Fruit fly (Drosophila melanogaster) whole organism, prepupa: Measurements from ENCODE around the gene RapGAP1.

Experiments used
- Blimp-1 ChIP-seq: fragments of 200-800 bp; sonication (Bioruptor generic); optimal IDR thresholded peaks from 3 replicates; lab custom pipeline; 2017; ENCODE audit warnings: missing biosample characterization, missing genetic modification characterization, mild to moderate bottlenecking, moderate library complexity, missing genetic modification reagents
- CG1621 ChIP-seq: fragments of 200-800 bp; sonication (Bioruptor generic); optimal IDR thresholded peaks from 3 replicates; lab custom pipeline; 2018; ENCODE audit warnings: missing biosample characterization, mild to moderate bottlenecking, missing genetic modification characterization
- CG6163 ChIP-seq: fragments of 200-800 bp; sonication (Bioruptor generic); IDR thresholded peaks from 3 replicates; pipeline ENCODE4 v1.3.6; 2022; ENCODE audit warnings: missing biosample characterization, missing genetic modification characterization
- CG8119 ChIP-seq: fragments of 200-800 bp; sonication (Bioruptor generic); IDR thresholded peaks from 3 replicates; pipeline ENCODE4 v1.3.6; 2022; ENCODE audit warnings: missing biosample characterization, missing genetic modification characterization
- CG9139 ChIP-seq: fragments of 200-800 bp; sonication (Bioruptor generic); optimal IDR thresholded peaks from 3 replicates; lab custom pipeline; 2017; ENCODE audit warnings: missing biosample characterization, mild to moderate bottlenecking, missing genetic modification characterization
- Eip78C ChIP-seq: fragments of 200-800 bp; sonication (Bioruptor generic); peaks from one replicate; lab custom pipeline; 2016; ENCODE audit warnings: missing biosample characterization, missing genetic modification characterization
- Gug ChIP-seq: fragments of 200-800 bp; sonication (Bioruptor generic); IDR thresholded peaks from 2 replicates; pipeline ENCODE4 v1.3.6; 2022; ENCODE audit warnings: missing biosample characterization, missing genetic modification characterization
- achi ChIP-seq: fragments of 200-800 bp; sonication (Bioruptor generic); optimal IDR thresholded peaks from 3 replicates; lab custom pipeline; 2016; ENCODE audit warnings: missing biosample characterization, missing genetic modification characterization
- dac ChIP-seq: fragments of 200-800 bp; sonication (Bioruptor generic); optimal IDR thresholded peaks from 2 replicates; lab custom pipeline; 2017; ENCODE audit warnings: missing biosample characterization, mild to moderate bottlenecking, missing genetic modification characterization
- topi ChIP-seq: fragments of 200-800 bp; sonication (Bioruptor generic); optimal IDR thresholded peaks from 3 replicates; lab custom pipeline; 2016; ENCODE audit warnings: missing biosample characterization, missing genetic modification characterization

DNA sequence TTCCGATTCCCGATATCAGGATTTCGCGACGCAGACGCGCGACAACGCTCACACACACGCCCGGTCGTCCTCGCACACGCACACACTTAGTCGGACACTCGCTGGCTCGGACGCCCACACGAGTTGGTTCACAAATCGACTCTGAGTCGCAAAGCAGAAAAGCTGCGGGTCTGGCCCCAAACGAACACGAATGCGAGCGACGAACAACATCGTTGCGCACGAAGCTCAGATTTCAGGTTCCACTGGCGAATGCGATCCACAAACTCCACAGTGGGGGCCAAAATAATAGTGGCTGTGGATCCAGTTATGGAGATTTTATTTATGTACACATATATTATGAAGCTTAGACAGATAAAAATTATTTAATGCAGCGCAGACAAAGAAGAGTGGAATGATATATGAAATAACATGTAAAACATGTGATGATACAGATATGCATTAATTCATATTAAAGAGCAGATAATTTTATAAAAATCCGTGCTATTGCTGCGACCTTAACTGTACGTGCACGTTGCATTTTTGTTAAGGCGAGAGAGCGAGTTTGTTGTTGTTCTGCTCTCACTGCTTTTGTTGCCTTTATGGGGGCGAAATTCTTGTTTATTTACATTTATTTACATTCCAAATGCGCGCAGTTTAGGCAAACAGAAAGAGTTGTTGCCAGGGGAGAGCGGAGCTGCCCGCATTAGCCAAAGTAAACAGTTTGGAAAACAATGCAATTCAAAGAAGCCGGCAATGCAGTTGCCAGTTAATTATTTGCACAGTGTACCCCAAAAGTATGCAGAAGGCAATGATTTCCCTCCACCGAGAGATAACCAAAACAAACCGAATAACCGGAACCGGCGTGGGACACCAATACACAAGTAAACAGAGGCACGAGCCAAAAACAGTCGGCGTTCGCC is 2.1 kb downstream of the RapGAP1 start:
- TF ChIP-seq Gug (GFP tag; lab: Robert Waterston, UW) (peak; percentile 91), CG1621 (tag; lab: Kevin White, UChicago) (peak; percentile 71), dac (peak; percentile 82), topi (peak; percentile 97), CG9139 (peak; percentile 95), Blimp-1 (GFP tag; lab: Kevin White, UChicago) (peak; percentile 82), Eip78C (GFP tag; lab: Kevin White, UChicago) (peak; percentile 100), achi (GFP tag; lab: Kevin White, UChicago) (peak; percentile 68), CG6163 (GFP tag; lab: Robert Waterston, UW) (peak; percentile 94), CG8119 (GFP tag; lab: Robert Waterston, UW) (peak; percentile 50; the same call in 1 of the 3 replicates)
